Fruit fly (Drosophila melanogaster) S2 (cell line): ENCODE data around the gene Pgant8.

Source experiments
- CG8478 ChIP-seq: fragments of >200 bp; optimal IDR thresholded peaks from 2 replicates; lab custom pipeline; 2018
- CTCF ChIP-seq, 2 experiments: fragments of >200 bp; optimal IDR thresholded peaks; 2 replicates each; lab custom pipeline; 2018

Pgant8 gene

DNA sequence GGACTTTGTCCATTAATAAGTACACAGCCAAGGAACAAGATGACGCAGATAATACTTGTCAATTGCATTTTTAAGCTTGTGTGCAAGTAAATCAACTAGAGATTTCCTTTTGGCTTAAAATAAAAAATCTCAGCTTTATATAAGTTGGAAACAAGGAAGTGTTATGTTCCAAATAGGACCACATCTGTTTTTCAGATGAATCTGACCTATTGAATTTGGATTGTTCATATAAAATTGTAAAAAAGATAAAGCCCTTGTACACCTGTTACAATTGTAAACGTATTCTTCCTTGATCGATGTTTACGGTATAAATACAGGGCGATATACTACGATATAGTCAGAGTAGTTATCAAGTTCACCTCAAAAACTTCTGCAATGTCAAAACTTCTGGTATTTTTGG, 26.4 kb upstream of the Pgant8 start, which contains the start of the genes Eig71Ef and Eig71Eg:
Eig71Ef (minus strand) TSS at position 101 of the 400 bp plus-strand sequence.
Eig71Eg (plus strand) TSS at position 339 of the 400 bp plus-strand sequence.
- TF ChIP-seq CG8478 (lab: Kevin White, UChicago) (no peak), CTCF (optimal IDR thresholded peaks at IDR 0.05; lab: Kevin White, UChicago) (no peak)

DNA sequence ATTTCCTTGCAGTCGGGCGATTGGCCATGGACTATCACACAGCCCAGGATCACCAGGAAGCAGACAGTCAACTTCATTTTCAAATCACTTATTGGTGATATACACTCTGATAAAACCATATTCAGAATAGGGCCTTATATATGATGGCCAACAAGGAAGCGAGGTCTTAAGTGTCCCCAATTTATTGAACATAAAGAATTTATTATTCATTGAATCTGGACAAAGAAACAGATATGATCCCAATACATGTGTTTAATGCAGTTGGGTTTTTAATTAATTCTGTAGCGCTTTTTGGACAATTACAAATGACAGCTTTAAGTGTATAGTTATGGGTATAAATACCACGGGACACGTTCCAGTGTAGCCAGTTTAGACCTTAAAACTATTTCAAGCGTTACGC, 24.3 kb upstream of the Pgant8 start, which contains the start of the genes Eig71Eh and Eig71Ei:
Eig71Eh (minus strand) TSS at position 101 of the 400 bp plus-strand sequence.
Eig71Ei (plus strand) TSS at position 367 of the 400 bp plus-strand sequence.
- TF ChIP-seq CTCF (optimal IDR thresholded peaks at IDR 0.05; lab: Kevin White, UChicago) (no peak), CG8478 (lab: Kevin White, UChicago) (no peak)

DNA sequence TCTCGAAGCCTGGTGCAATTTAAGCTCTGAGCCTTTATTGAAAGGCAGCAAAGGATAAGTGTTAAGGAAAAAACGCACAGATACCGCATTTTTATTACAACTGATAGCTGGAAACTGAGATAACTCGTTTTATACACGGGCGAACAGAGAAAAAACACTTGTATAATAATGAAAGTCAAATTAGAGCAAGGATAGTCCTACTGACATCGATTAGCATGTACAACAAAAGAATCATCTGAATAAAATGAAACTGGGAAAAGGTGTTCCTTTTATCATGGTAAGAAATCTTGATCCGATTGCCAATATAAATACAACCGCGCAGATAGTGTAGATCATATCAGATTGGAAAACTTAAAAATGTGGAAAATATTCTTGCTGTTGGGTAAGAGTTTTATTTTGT, 22.8 kb upstream of the Pgant8 start, which contains the start of the genes Eig71Ej and Eig71Ek:
Eig71Ej (minus strand) TSS at position 101 of the 400 bp plus-strand sequence.
Eig71Ek (plus strand) TSS at position 334 of the 400 bp plus-strand sequence.
- no peak for TF ChIP-seq CTCF (optimal IDR thresholded peaks at IDR 0.05; lab: Kevin White, UChicago)
- TF ChIP-seq CG8478 (lab: Kevin White, UChicago), result no peak

DNA sequence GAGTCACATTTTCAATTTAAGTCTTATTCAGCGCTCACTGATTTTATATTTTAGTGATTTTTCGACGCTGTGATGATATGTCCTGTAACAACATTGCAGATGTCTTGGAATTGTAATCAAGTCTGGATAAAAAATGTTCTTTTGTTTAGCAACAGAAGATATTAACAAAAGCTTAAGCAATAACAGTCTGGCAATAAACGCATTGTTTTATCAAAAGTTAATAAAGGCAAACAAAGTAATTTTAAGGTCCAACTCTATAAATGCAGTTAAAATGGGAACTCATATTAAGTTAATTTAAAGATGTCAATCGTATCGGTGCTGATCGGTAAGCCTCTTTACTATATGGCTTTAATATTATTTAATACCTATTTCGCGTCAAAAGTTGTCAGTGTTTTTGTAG, 22.1 kb upstream of the Pgant8 start, which contains the start of gene CG43082:
CG43082 (plus strand) TSS at position 301 of the 400 bp plus-strand sequence.
- no peak for TF ChIP-seq CTCF (optimal IDR thresholded peaks at IDR 0.05; lab: Kevin White, UChicago)
- no peak for TF ChIP-seq CG8478 (lab: Kevin White, UChicago)

DNA sequence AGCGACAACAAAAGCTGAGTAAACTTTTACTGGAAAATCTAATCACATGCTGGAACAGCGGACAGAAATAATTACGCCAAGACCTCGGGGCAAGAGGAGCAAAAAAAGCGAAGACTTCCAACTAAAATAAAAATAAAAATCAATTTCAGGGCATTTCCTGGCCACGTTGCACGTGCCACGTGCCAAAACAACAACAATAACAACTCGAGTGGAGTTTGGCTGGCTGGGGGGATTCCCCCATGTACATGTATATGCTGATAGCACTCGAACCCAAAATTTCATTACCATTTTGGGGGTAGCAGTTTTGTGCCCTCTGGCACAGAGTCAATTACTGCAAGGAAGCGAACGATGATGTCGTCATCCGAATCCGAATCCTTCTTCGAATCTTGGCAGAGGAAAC, 21.2 kb upstream of the Pgant8 start:
- TF ChIP-seq CTCF (optimal IDR thresholded peaks at IDR 0.05; lab: Kevin White, UChicago) (no peak), CG8478 (lab: Kevin White, UChicago) (no peak)

DNA sequence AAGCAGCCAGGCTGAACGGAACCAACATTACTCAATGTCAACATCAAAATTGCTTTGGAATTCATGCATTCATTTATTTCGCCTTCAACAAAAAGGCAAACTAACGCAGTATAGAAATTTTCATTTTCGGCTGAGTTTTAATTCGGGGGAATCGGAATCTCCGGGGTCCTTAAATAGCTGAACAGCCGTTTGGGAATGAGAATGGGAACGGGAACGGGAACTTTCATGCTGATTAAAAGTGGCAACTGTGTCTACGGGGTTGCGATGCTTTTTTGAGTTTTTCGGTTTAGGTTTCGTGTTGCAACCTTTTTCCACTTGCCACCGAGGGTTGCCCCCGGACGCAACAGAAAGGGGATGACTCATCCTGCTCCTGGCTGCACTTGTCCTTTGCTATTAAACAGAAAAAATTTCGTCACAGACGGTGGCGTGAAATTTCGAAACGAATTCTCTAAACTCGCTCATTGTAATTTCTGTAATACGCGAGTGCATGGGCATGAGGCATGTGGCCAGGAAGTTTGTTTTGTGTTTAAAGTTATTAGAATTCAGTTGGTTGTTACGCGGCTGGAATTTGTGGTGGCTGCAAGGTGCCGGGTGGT, 19.4 kb upstream of the Pgant8 start:
- TF ChIP-seq CG8478 (lab: Kevin White, UChicago) (no peak), CTCF (optimal IDR thresholded peaks at IDR 0.05; lab: Kevin White, UChicago) (no peak)

DNA sequence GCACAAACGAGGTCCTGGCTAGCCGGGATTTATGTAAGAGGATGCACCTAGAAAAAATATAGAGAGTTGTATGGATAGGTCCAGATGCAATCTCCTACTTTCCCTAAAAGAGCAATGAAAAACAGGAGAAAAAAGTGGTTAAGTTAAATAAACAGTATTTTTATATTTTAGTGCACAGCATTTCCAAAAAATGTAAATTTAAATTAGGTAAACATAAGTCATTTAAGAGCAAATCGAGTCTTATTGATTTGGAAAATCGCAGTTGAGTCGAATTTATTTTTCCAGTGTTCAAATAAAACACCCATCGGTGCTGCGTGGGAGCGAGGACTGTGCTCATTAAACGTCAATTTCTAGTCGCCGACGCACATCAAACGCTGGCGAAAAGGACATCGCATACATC, 17.9 kb upstream of the Pgant8 start:
- TF ChIP-seq CTCF (optimal IDR thresholded peaks at IDR 0.05; lab: Kevin White, UChicago), result no peak
- TF ChIP-seq CG8478 (lab: Kevin White, UChicago), result no peak

DNA sequence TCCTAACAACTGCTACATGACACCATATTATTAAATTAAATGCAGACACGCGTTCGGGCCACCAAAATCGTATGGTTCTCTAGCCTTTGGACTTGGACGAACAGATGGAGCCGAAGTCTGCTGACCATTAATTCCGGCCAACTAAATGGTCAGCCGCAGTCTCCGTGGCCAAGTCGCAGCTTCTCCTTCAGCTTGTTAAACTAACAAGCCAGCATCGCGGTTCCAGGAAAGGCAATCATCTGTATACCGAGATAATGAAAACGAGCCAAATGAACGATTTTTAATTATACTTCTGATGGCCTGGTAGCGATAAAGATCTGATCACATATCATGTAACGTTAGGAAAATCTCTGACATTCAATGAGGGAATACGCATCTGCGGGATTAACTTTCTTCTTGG, 13.7 kb upstream of the Pgant8 start:
- TF ChIP-seq CG8478 (lab: Kevin White, UChicago) (no peak), CTCF (optimal IDR thresholded peaks at IDR 0.05; lab: Kevin White, UChicago) (no peak)

DNA sequence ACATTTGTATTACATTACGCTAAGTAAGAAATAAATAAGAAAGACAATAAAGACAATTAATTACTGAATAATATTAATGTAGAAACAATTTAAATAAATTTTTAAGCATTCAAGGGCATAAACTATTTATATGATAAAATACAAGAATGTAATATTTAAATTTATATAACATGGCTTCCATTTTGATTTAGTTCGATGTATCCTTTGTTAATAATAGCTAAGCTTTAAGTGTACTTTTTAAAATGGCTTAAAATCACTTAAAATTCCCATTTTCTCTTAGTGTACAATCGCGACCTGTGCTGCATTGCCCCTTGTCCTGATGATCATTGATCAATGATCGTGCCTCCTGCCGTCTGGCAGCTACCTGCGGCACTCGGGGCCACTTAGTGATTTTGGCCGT, 13.2 kb upstream of the Pgant8 start:
- TF ChIP-seq CTCF (optimal IDR thresholded peaks at IDR 0.05; lab: Kevin White, UChicago), result no peak
- TF ChIP-seq CG8478 (lab: Kevin White, UChicago), result no peak

DNA sequence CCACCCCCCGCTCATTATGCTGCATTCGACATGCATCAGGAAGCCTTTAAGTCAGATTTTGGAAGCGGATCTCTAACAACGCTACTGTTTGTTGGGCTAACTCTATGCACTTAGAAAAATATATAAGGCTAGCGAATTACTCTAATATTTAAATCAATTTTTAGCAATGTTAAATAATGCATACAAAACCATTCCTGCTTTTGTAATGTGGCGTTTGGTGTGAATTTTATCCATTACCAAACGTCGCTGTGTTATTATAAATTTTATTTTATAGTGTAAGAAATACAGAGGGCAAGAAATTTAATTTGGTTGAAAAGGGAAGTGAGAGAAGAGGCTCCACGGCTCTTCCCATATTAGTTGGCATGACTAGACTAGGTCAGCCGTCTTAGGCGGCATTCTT, 10.9 kb upstream of the Pgant8 start:
- no peak for TF ChIP-seq CTCF (optimal IDR thresholded peaks at IDR 0.05; lab: Kevin White, UChicago)
- TF ChIP-seq CG8478 (lab: Kevin White, UChicago), result no peak

DNA sequence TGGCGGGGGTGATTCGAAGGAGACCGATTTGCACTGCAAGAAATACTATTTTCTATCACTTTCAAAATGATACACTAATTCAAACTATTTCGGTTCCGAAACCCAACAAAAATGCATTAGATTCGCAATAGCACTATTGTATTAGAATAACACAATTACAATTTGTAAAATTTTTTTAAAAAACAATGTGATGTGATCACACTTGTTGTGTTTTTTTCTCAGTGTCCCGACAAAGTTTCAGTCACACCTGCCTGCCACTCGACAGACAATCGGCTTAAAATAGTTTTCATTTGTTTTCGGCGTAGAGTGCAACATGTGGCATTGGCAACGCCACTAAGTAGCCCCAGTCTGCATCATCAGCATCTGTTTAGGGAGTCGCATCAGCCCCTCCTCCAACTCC, 8.6 kb upstream of the Pgant8 start:
- TF ChIP-seq CG8478 (lab: Kevin White, UChicago), result no peak
- TF ChIP-seq CTCF (optimal IDR thresholded peaks at IDR 0.05; lab: Kevin White, UChicago), result no peak

DNA sequence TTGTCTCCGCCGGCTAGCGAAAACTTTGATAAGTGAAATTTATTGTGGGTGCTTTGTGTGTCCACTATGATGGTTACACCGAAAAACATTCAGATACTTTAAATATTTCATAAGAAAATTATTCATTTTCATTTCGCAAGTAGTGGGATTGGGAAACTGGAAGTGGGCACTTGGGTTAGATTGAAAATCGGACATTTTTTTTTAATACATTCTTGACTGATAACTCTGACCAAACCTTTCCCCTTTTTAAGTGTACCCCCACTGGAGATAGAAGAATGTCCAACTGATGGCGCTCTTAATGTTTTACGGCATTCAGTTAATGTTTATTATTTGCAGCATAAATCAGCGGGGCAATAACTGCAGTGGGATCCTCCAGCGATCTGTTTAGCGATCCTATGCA, 6.0 kb upstream of the Pgant8 start:
- no peak for TF ChIP-seq CG8478 (lab: Kevin White, UChicago)
- no peak for TF ChIP-seq CTCF (optimal IDR thresholded peaks at IDR 0.05; lab: Kevin White, UChicago)

DNA sequence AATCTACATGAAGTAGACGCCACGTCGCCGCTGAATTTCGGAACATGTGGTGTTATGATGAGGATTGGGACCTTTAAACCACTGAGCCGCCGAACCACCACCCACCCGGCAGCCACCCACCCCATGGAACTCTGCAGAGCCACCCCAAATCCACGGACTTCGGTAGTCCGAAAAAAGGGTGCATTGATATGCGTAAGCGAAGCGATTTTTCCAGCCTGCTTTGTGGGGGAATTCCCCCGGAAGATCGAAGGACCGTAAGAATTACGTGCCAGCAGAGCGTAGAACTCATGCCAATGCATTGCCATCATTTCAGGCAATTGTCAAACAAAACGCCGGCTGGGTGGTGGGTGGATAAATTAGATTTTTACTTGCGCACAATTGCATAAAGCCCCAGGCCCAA, 5.4 kb upstream of the Pgant8 start:
- TF ChIP-seq CG8478 (lab: Kevin White, UChicago) (no peak), CTCF (optimal IDR thresholded peaks at IDR 0.05; lab: Kevin White, UChicago) (no peak)

DNA sequence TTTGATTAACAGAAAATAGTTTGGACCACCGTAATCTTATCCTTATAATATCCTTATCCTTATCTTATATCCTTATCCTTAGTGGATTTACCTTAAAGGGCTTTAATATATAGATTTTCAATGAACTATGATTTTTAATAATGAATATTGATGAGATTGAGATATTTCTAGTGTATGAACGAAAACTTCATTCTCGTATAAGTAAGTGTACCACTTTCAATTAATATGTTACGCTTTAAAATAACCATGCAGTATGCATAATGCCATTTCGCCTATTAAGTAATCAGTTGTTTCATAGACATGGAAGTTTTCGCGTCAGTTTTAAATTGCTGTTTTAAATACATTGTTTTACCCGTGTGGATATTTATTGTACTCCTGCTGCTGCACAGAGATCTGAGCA, 4.3 kb upstream of the Pgant8 start, which contains the start of gene CG7304:
CG7304 (plus strand) TSS at position 301 of the 400 bp plus-strand sequence.
- TF ChIP-seq CG8478 (lab: Kevin White, UChicago) (no peak), CTCF (optimal IDR thresholded peaks at IDR 0.05; lab: Kevin White, UChicago) (no peak)

DNA sequence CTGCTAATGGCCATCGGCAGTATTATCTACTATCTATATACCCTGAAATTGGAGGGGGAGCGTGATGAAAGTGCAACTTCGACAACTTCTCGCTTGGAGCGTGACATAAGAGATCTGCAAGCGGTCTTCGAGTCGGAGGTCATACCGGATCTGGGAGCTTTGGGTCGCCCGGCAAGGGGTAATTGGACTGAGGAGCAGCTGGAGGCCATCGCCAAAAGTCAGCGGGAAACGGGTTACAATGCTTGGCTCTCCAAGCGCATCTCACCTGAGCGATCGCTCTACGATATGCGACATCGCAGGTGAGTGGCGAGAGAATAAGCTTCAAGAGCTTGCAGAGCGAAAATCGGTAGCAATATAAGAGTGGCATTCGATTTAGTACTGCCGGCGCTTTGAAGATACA, 345 bp downstream of the Pgant8 start:
- no peak for TF ChIP-seq CTCF (optimal IDR thresholded peaks at IDR 0.05; lab: Kevin White, UChicago)
- no peak for TF ChIP-seq CG8478 (lab: Kevin White, UChicago)

DNA sequence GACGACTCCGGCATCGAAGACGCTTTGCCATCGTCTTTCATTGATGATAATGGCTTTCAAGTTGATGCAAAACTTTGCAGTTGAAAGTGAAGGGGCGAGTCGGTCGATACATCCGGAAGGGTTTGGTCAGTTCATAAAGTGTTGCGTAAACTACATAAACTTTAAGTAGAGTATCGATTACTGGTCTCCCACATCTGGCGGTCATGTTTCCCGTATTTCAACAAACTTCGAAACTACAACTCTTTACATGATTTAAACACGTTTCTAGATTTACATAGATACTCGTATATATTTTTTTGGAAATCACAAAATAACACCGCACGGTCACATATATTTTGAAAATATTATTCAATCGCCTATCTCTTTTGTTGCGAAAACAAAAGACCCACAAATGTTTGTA, 4.1 kb downstream of the Pgant8 start, which contains the start of gene CG34452:
CG34452 (minus strand) TSS at position 101 of the 400 bp plus-strand sequence.
- TF ChIP-seq CTCF (optimal IDR thresholded peaks at IDR 0.05; lab: Kevin White, UChicago) (no peak), CG8478 (lab: Kevin White, UChicago) (no peak)
